Worm (Caenorhabditis elegans) whole organism, L1 larva: Measurements from ENCODE around the gene unc-119.

ENCODE experiments used
- F16B12.6 ChIP-seq: fragments of 150-350 bp; optimal IDR thresholded peaks from 2 replicates; lab custom pipeline; 2014; ENCODE audit warnings: missing biosample characterization, missing genetic modification characterization
- ces-1 ChIP-seq: fragments of 150-350 bp; optimal IDR thresholded peaks from 2 replicates; lab custom pipeline; 2014; ENCODE audit warnings: missing biosample characterization, missing genetic modification reagents, missing genetic modification characterization
- egl-27 ChIP-seq, 2 experiments: fragments of 150-350 bp in 1 of 2; sonication (generic microtip); optimal IDR thresholded peaks; 3 replicates each; lab custom pipeline; 2017 to 2018; ENCODE audit warnings: missing biosample characterization in 2 of 2, missing genetic modification characterization in 2 of 2, missing genetic modification reagents in 2 of 2
- fkh-8 ChIP-seq: sonication (generic microtip); optimal IDR thresholded peaks from 2 replicates; lab custom pipeline; 2016; ENCODE audit warnings: mild to moderate bottlenecking, missing genetic modification characterization, missing compliant biosample characterization
- lin-13 ChIP-seq: fragments of 150-350 bp; optimal IDR thresholded peaks from 2 replicates; lab custom pipeline; 2014; ENCODE audit warnings: missing biosample characterization, missing genetic modification reagents, missing genetic modification characterization
- lsy-2 ChIP-seq, 2 experiments: fragments of 150-350 bp; optimal IDR thresholded peaks; 2 replicates each; lab custom pipeline; 2014; ENCODE audit warnings: missing biosample characterization in 2 of 2, missing genetic modification characterization in 2 of 2
- mdl-1 ChIP-seq, 2 experiments: fragments of 150-350 bp; optimal IDR thresholded peaks; 2 replicates each; lab custom pipeline; 2014 to 2017; ENCODE audit warnings: missing biosample characterization in 2 of 2, missing genetic modification characterization in 2 of 2, inconsistent platforms in 1 of 2
- nhr-85 ChIP-seq: sonication (generic microtip); peaks from one replicate; lab custom pipeline; 2016; ENCODE audit warnings: missing genetic modification characterization, inconsistent platforms, missing compliant biosample characterization
- pag-3 ChIP-seq: sonication (generic microtip); optimal IDR thresholded peaks from 2 replicates; lab custom pipeline; 2017; ENCODE audit warnings: missing genetic modification characterization, mild to moderate bottlenecking, missing compliant biosample characterization, antibody characterized with exemption, borderline replicate concordance; ENCODE audit not compliant: insufficient read depth
- snpc-4 ChIP-seq: fragments of 150-350 bp; optimal IDR thresholded peaks from 2 replicates; lab custom pipeline; 2014; ENCODE audit warnings: missing biosample characterization, missing genetic modification characterization
- ztf-11 ChIP-seq, 2 experiments: sonication (generic microtip); optimal IDR thresholded peaks; 2 replicates each; lab custom pipeline; 2016 to 2017; ENCODE audit warnings: missing genetic modification characterization in 2 of 2, missing biosample characterization in 1 of 2, missing compliant biosample characterization in 1 of 2

- TF ChIP-seq ces-1 (no peak), pag-3 (tag; lab: Kevin White, UChicago) (no peak), lsy-2 (tag; optimal IDR thresholded peaks at IDR 0.05; lab: Kevin White, UChicago) (no peak), egl-27 (tag; optimal IDR thresholded peaks at IDR 0.05; lab: Kevin White, UChicago) (no peak), F16B12.6 (tag; lab: Kevin White, UChicago) (no peak), fkh-8 (tag; lab: Kevin White, UChicago) (no peak), lin-13 (GFP tag; lab: Kevin White, UChicago) (no peak), mdl-1 (tag; optimal IDR thresholded peaks at IDR 0.05; lab: Kevin White, UChicago) (no peak), nhr-85 (no peak), ztf-11 (tag; optimal IDR thresholded peaks at IDR 0.05; lab: Kevin White, UChicago) (no peak), snpc-4 (tag; lab: Kevin White, UChicago) (no peak)
Observed at ce11 chrIII:10911160-10911559, 8.7 kb downstream of the unc-119 start, which contains the start of gene cut-6.
